Worm (Caenorhabditis elegans): Measurements from ENCODE around the gene fbxb-111.

DNA sequence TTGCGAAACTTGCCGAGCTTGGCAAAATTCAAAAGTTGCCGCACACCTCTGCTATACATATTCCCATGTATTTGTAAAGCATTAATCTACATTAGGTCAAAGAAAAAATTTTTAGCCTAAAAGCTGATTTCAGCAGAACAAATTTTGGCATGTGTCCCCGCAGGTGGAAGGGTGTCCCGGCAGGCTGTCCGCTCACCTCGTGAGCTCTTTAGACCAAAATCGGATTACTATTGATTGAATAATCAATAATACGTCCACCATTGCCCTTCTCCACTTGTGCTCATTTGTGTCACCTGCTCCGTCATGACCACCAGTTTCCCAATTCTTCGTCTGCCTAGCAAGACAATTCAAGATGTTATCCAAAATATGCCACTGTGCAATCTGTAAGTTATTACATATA lies 16.3 kb downstream of the fbxb-111 start, which contains the start of gene fbxb-107:
- TF ChIP-seq flt-1 (GFP tag; IDR thresholded peaks at IDR 0.05) (no peak), med-1 (GFP tag; optimal IDR thresholded peaks at IDR 0.05; ENCODE audit: insufficient read depth) (no peak), klf-2 (GFP tag; conservative IDR thresholded peaks at IDR 0.05) (no peak), cog-1 (tag; optimal IDR thresholded peaks at IDR 0.05) (no peak), tab-1 (GFP tag; IDR thresholded peaks at IDR 0.05) (no peak), ref-1 (GFP tag; conservative IDR thresholded peaks at IDR 0.05) (no peak), ztf-29 (GFP tag; IDR thresholded peaks at IDR 0.05) (no peak), ztf-23 (GFP tag; IDR thresholded peaks at IDR 0.05) (no peak), T22C8.4 (GFP tag; IDR thresholded peaks at IDR 0.05) (peak; percentile 18; the same call in 1 of the 2 replicates)

Measured in whole organism, midembryonic.